Worm (Caenorhabditis elegans) whole organism, early embryonic: Measurements from ENCODE around the gene K09F6.3.

Source experiments
- B0310.2 ChIP-seq: sonication (generic microtip); optimal IDR thresholded peaks from 2 replicates; lab custom pipeline; 2016; ENCODE audit warnings: mild to moderate bottlenecking, missing genetic modification characterization, missing compliant biosample characterization
- F13C5.2 ChIP-seq: sonication (generic microtip); optimal IDR thresholded peaks from 2 replicates; lab custom pipeline; 2017; ENCODE audit warnings: mild to moderate bottlenecking, missing genetic modification characterization, inconsistent platforms, missing compliant biosample characterization
- aly-1 ChIP-seq: sonication (generic microtip); optimal IDR thresholded peaks from 2 replicates; lab custom pipeline; 2016; ENCODE audit warnings: missing genetic modification characterization, missing compliant biosample characterization
- ama-1 ChIP-seq: fragments of 150-350 bp; optimal IDR thresholded peaks from 2 replicates; lab custom pipeline; 2014
- ceh-13 ChIP-seq: fragments of 200-800 bp; sonication (Bioruptor generic); optimal IDR thresholded peaks from 2 replicates; lab custom pipeline; 2018; ENCODE audit warnings: mild to moderate bottlenecking, missing genetic modification characterization, missing compliant biosample characterization
- ceh-36 ChIP-seq: sonication (generic microtip); optimal IDR thresholded peaks from 2 replicates; lab custom pipeline; 2016; ENCODE audit warnings: missing genetic modification characterization, inconsistent platforms, missing compliant biosample characterization
- ets-7 ChIP-seq: sonication (generic microtip); optimal IDR thresholded peaks from 2 replicates; lab custom pipeline; 2016; ENCODE audit warnings: missing genotype, missing genetic modification characterization, missing compliant biosample characterization
- flt-1 ChIP-seq: fragments of 200-800 bp; sonication (Bioruptor generic); IDR thresholded peaks from 2 replicates; pipeline ENCODE4 v1.3.6; 2022; ENCODE audit warnings: missing genetic modification characterization, missing compliant biosample characterization
- hmbx-1 ChIP-seq: sonication (generic microtip); optimal IDR thresholded peaks from 2 replicates; lab custom pipeline; 2016; ENCODE audit warnings: mild to moderate bottlenecking, missing genetic modification characterization, missing compliant biosample characterization
- hmg-4 ChIP-seq: fragments of 200-800 bp; sonication (Bioruptor generic); optimal IDR thresholded peaks from 2 replicates; lab custom pipeline; 2018; ENCODE audit warnings: mild to moderate bottlenecking, missing genetic modification characterization, missing compliant biosample characterization
- hnd-1 ChIP-seq: sonication (generic microtip); optimal IDR thresholded peaks from 2 replicates; lab custom pipeline; 2016; ENCODE audit warnings: missing genetic modification characterization, missing compliant biosample characterization
- pes-1 ChIP-seq: fragments of 200-800 bp; sonication (Bioruptor generic); IDR thresholded peaks from 2 replicates; pipeline ENCODE4 v1.3.6; 2022; ENCODE audit warnings: missing genetic modification reagents, missing genetic modification characterization, missing compliant biosample characterization
- scrt-1 ChIP-seq: fragments of 200-800 bp; sonication (Bioruptor generic); IDR thresholded peaks from 2 replicates; pipeline ENCODE4 v1.3.6; 2022; ENCODE audit warnings: missing genetic modification characterization, missing compliant biosample characterization
- sea-1 ChIP-seq: fragments of 200-800 bp; sonication (Bioruptor generic); conservative IDR thresholded peaks from 2 replicates; pipeline ENCODE4 v1.3.6; 2022; ENCODE audit warnings: missing genetic modification characterization, missing compliant biosample characterization
- tbx-11 ChIP-seq: fragments of 200-800 bp; sonication (Bioruptor generic); IDR thresholded peaks from 2 replicates; pipeline ENCODE4 v1.3.6; 2022; ENCODE audit warnings: missing genetic modification characterization, missing compliant biosample characterization
- tbx-37 ChIP-seq: fragments of 200-800 bp; sonication (Bioruptor generic); conservative IDR thresholded peaks from 2 replicates; pipeline ENCODE4 v1.3.6; 2022; ENCODE audit warnings: missing genetic modification reagents, missing genetic modification characterization, missing compliant biosample characterization
- tra-4 ChIP-seq: sonication (generic microtip); optimal IDR thresholded peaks from 2 replicates; lab custom pipeline; 2017; ENCODE audit warnings: missing genetic modification characterization, missing compliant biosample characterization

K09F6.3 gene

DNA sequence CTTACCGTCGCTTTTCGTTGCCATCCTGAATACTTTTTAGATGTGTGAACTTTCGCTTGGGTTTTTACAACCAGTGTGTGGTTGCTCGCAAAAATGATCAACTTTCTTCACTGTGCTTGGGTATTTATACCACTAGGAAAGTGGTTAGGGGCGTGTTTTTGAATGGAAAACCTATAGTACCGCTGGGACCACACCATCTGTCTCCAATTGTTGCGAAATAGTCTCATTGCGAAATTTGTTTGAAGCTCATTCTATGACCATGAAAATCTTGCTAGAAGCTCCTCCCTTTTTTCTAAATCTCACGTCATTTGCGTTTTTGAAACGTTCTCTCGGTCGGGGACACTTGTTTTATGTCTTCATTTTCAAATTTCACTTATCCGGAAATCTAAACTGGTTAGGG, 33.8 kb downstream of the K09F6.3 start, which contains the start of the genes K09F6.10 and K09F6.13:
K09F6.10 (minus strand) TSS at position 86 of the 400 bp plus-strand sequence.
K09F6.13 (plus strand) TSS at position 317 of the 400 bp plus-strand sequence.
- TF ChIP-seq ceh-13 (no peak), ama-1 (lab: Kevin White, UChicago) (no peak), sea-1 (GFP tag; lab: Robert Waterston, UW) (no peak), pes-1 (GFP tag; lab: Robert Waterston, UW) (no peak), flt-1 (GFP tag; lab: Robert Waterston, UW) (no peak), ets-7 (tag; lab: Kevin White, UChicago) (no peak)

DNA sequence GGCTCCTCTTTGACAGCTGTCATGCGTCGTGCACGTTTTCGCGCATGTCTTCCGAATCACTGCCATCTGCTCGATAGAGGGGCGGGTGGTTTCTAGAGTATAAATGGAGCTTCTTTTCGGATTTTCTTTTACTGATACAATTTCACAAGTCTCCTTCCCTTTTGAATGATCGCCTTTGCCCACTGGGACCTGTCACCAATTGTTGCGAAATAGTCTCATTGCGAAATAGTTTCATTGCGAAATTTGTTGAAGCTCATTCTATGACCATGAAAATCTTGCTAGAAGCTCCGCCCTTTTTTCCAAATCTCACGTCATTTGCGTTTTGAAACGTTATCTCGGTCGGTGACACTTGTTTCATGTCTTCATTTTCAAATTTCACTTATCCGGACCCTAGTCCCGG, 34.5 kb downstream of the K09F6.3 start:
- TF ChIP-seq ceh-13 (no peak), hnd-1 (tag; lab: Kevin White, UChicago) (no peak), F13C5.2 (tag; lab: Kevin White, UChicago) (no peak), hmg-4 (GFP tag; lab: Kevin White, UChicago) (no peak), scrt-1 (GFP tag; lab: Robert Waterston, UW) (no peak), ama-1 (lab: Kevin White, UChicago) (no peak)

DNA sequence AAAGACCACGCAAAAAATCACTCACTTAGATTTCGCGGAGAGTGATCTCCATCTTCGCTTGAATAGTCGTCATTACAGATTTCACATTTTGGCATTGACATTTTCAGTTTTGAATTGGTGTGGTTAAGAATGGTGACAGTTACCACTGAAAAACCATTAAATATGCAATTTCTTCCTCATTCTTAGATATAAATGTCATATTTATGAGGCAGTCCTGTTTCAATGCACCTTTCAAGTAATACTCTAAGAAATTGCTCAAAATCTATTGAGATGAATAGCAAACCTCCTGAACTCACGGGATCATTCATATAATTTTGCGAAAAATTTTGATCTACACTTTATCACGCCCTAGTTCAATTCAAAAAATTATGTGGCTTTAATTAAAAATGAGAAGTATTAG, 37.1 kb downstream of the K09F6.3 start, which contains the start of gene K09F6.7:
K09F6.7 (minus strand) TSS at position 101 of the 400 bp plus-strand sequence.
- TF ChIP-seq aly-1 (tag; lab: Kevin White, UChicago): no peak
- no peak for TF ChIP-seq scrt-1 (GFP tag; lab: Robert Waterston, UW)
- no peak for TF ChIP-seq hmg-4 (GFP tag; lab: Kevin White, UChicago)
- TF ChIP-seq pes-1 (GFP tag; lab: Robert Waterston, UW): no peak
- TF ChIP-seq tbx-37 (GFP tag; lab: Robert Waterston, UW): no peak

DNA sequence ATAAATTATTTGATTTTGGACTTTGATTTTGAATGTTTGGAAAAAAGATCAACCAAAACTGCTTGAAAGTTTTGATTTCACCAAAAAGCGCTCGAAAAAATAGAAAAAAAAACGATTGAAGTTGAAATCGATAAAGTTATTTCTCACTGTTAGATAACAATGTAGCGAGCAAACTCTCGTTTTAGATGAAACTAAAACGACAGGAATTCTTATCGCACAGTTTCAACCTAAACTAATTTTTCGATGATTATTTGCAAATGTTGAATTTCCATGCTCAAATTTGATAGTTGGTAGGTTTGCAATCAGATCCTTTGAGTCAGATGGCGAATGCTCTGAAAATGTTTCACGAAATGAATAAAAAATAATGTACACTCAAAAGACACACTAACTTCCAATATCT, 37.6 kb downstream of the K09F6.3 start:
- TF ChIP-seq ama-1 (lab: Kevin White, UChicago) (no peak), ceh-13 (no peak), B0310.2 (no peak), tbx-37 (GFP tag; lab: Robert Waterston, UW) (no peak), scrt-1 (GFP tag; lab: Robert Waterston, UW) (no peak), hnd-1 (tag; lab: Kevin White, UChicago) (no peak), flt-1 (GFP tag; lab: Robert Waterston, UW) (no peak), F13C5.2 (tag; lab: Kevin White, UChicago) (no peak)

DNA sequence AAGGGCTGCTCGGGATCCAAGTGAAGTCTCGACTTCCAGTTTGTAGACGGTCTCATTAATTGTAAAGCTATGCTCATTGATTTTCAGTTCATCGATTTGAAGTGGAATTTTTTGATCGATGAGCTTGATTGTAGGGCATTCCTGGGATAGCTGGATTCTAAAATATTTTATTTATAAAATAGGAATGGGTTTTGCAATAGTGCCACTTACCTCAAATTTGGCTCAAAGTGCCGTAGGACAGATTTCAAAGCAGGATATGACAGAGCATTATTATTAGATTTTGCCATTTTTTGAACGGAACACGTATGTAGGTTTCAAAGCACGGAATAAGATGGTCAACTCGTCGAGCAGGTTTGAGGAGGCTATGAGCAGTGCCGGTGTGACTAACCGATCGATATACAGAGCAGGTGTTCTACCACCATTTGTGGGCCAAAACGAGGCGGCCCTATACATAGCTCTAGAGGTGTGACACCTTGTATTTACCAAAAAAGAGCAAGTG, 40.9 kb downstream of the K09F6.3 start, which contains the start of gene fbxc-25:
fbxc-25 (minus strand) TSS at position 449 of the 499 bp plus-strand sequence.
- TF ChIP-seq pes-1 (GFP tag; lab: Robert Waterston, UW): no peak

DNA sequence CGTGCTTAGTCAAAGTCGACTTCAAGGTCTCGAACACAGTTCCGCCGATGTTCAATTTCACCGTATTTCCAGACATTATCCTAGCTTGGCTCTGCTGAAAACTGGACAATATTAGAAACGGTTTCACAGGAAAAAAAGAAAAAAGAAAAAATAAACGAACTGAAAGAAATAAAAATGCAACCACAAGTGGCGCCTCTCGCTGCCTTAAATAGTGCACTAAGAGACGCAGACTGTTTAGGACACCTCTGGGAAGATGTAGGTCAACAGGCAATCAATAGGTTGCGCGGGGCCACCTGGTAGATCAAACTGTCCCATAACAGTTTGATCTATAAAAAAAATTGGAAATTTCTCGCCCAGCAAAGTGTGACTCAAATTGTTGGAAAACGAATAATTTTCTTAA, 43.8 kb downstream of the K09F6.3 start, which contains the start of gene B0281.4:
B0281.4 (minus strand) TSS at position 101 of the 400 bp plus-strand sequence.
- TF ChIP-seq hmbx-1 (tag; lab: Kevin White, UChicago) (no peak), ets-7 (tag; lab: Kevin White, UChicago) (no peak), scrt-1 (GFP tag; lab: Robert Waterston, UW) (no peak)

DNA sequence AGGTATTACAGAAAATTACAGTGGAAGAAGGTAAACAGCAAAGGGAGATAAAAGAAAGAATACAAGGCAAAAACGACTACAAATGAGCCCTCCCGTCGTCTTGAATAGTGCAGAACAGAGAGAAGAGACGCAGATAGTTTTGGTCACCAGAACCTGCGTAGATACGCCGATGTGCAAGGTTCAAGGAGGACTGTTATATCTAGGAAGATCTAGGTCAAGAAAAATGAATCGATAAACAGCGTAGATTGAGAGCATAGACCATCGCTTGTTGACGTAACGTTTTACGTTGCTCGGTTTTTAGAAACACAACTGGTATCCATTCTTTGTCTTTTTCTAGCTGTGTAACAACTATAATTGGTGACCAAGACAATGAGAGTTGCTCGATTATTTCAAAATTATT, 45.9 kb downstream of the K09F6.3 start, which contains the start of gene B0281.5:
B0281.5 (minus strand) TSS at position 101 of the 400 bp plus-strand sequence.
- TF ChIP-seq sea-1 (GFP tag; lab: Robert Waterston, UW): no peak
- no peak for TF ChIP-seq tbx-37 (GFP tag; lab: Robert Waterston, UW)
- no peak for TF ChIP-seq ama-1 (lab: Kevin White, UChicago)
- TF ChIP-seq ets-7 (tag; lab: Kevin White, UChicago): no peak
- no peak for TF ChIP-seq pes-1 (GFP tag; lab: Robert Waterston, UW)
- TF ChIP-seq hnd-1 (tag; lab: Kevin White, UChicago): no peak
- no peak for TF ChIP-seq B0310.2
- no peak for TF ChIP-seq tra-4 (tag; lab: Kevin White, UChicago)
- no peak for TF ChIP-seq ceh-36 (tag; lab: Kevin White, UChicago)
- no peak for TF ChIP-seq hmg-4 (GFP tag; lab: Kevin White, UChicago)
- TF ChIP-seq tbx-11 (GFP tag; lab: Robert Waterston, UW): no peak
- no peak for TF ChIP-seq hmbx-1 (tag; lab: Kevin White, UChicago)
- no peak for TF ChIP-seq F13C5.2 (tag; lab: Kevin White, UChicago)
- TF ChIP-seq flt-1 (GFP tag; lab: Robert Waterston, UW): no peak
- no peak for TF ChIP-seq ceh-13

DNA sequence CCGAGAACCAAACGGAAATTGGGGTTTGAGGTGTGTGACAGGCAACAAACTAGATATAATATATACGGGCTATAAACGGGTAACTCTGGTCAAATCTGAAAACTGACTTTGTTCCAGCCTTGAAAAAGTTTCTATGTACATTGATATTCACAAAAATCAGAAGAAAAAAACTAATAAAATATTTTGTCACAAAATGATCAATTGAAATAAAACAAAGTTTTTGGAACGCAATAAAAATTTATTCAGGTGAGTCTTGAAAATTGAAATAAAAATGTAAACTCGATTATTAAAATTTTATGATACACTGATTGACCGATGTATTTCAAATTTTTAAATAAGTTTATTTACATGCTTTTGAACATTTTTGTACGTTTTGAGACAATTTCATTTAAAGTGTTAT, 47.4 kb downstream of the K09F6.3 start, which contains the start of gene B0281.6:
B0281.6 (minus strand) TSS at position 101 of the 400 bp plus-strand sequence.
- TF ChIP-seq ceh-13 (no peak), sea-1 (GFP tag; lab: Robert Waterston, UW) (no peak), hnd-1 (tag; lab: Kevin White, UChicago) (no peak), F13C5.2 (tag; lab: Kevin White, UChicago) (no peak), tra-4 (tag; lab: Kevin White, UChicago) (no peak), flt-1 (GFP tag; lab: Robert Waterston, UW) (no peak), tbx-37 (GFP tag; lab: Robert Waterston, UW) (no peak), hmg-4 (GFP tag; lab: Kevin White, UChicago) (no peak), B0310.2 (no peak), pes-1 (GFP tag; lab: Robert Waterston, UW) (no peak), scrt-1 (GFP tag; lab: Robert Waterston, UW) (no peak), ceh-36 (tag; lab: Kevin White, UChicago) (no peak)
